Worm (Caenorhabditis elegans): ENCODE measurements around the gene mod-1.

mod-1 gene

DNA sequence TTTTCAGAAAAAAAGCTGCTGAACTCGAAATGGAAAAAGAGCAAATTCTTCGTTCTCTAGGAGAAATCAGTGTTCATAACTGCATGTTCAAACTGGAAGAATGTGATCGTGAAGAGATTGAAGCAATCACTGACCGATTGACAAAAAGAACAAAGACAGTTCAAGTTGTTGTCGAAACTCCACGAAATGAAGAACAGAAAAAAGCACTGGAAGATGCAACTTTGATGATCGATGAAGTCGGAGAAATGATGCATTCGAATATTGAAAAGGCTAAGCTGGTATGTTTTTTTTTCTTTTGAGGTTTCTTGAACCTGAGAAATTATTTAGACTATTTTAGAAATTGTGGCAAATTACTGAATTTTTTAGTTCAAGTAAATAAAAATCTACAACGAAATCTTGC, 24.6 kb upstream of the mod-1 start:
- TF ChIP-seq aha-1 (tag): peak; percentile 56
- TF ChIP-seq F37D6.2 (tag; optimal IDR thresholded peaks at IDR 0.05): no peak
- TF ChIP-seq madf-9 (GFP tag; conservative IDR thresholded peaks at IDR 0.05): 0 out of 2 replicates have a peak, but pooled peaks have one; percentile 5

DNA sequence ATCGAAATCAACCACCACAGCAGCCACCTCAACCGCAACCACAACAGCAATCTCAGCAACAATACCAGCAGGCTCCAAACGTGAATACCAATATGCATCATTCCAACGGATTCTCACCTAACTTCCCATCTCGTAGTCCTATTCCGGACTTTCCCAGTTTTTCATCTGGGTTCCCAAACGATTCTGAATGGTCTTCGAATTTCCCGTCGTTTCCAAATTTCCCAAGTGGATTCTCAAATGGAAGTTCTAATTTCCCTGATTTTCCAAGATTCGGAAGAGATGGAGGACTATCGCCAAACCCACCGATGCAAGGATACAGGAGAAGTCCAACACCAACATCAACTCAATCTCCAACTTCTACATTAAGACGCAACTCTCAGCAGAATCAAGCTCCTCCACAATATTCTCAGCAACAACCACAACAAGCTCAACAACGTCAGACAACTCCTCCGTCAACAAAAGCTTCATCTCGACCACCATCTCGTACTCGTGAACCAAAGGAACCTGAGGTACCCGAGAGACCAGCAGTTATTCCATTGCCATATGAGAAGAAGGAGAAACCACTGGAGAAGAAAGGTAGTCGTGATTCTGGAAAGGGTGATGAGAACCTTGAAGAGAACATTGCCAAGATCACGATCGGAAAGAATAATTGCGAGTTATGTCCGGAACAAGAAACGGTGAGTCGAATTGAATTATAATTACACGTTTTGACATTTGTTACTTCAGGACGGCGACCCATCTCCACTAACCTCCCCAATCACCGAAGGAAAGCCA, 23.8 kb upstream of the mod-1 start:
- TF ChIP-seq sdz-12 (GFP tag; optimal IDR thresholded peaks at IDR 0.05) (no peak), set-16 (GFP tag; IDR thresholded peaks at IDR 0.05) (no peak), F37D6.2 (tag; optimal IDR thresholded peaks at IDR 0.05) (no peak), pha-4 (GFP tag; IDR thresholded peaks at IDR 0.05) (0 out of 2 replicates have a peak, but pooled peaks have one; percentile 25), pha-4 (tag; optimal IDR thresholded peaks at IDR 0.05) (no peak), nhr-6 (tag; optimal IDR thresholded peaks at IDR 0.05) (no peak), snpc-1.2 (GFP tag; IDR thresholded peaks at IDR 0.05) (0 out of 2 replicates have a peak, but pooled peaks have one; percentile 16), aha-1 (tag) (peak; percentile 24), daf-12 (tag; optimal IDR thresholded peaks at IDR 0.05) (no peak)

DNA sequence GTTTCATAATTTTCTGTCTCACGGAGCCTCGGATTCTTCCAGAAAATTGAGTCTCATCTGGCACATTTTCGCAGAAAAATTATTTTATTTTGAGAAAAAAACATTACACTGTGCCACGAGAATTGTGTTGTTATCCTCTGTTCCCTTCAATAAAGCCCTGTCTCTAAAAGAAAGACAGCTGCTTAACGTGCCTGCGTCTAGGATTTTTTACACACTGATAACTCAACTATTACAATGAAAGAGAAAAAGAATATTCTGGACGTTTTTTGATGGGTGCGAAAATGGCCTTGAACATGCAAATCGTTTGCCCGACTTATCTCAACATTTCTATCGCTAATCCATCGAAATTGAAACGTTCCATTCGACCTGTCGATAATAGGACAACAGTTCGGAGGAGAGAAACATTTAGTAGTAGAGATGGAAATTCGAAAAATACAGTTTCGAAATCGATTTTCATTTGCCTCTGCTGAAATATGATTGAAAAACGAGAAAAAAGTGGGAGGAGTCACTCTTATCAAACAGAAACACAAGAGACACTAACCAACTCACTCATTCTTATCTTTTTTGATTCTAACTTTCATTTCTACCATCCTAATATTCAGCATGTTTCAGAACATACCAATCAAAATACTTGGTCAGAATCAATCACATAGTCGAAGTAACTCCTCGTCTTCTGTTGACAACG, 23.1 kb upstream of the mod-1 start:
- no peak for TF ChIP-seq ces-1 (GFP tag; optimal IDR thresholded peaks at IDR 0.05)
- TF ChIP-seq lsy-2 (tag; optimal IDR thresholded peaks at IDR 0.05): peak in 1 of 2 experiments; percentile 32
- peak; percentile 22 for TF ChIP-seq hlh-30 (tag; optimal IDR thresholded peaks at IDR 0.05; ENCODE audit: insufficient read depth)
- TF ChIP-seq dve-1 (tag; optimal IDR thresholded peaks at IDR 0.05; ENCODE audit: insufficient read depth): peak; percentile 26
- 0 out of 2 replicates have a peak, but pooled peaks have one; percentile 34 for TF ChIP-seq Y48G9A.11 (GFP tag; IDR thresholded peaks at IDR 0.05)
- TF ChIP-seq mdl-1 (tag; optimal IDR thresholded peaks at IDR 0.05): peak in 1 of 2 experiments; percentile 16
- no peak for TF ChIP-seq vab-7 (GFP tag; IDR thresholded peaks at IDR 0.05)
- no peak for TF ChIP-seq egl-27 (tag; optimal IDR thresholded peaks at IDR 0.05)
- no peak for TF ChIP-seq fos-1 (tag; optimal IDR thresholded peaks at IDR 0.05)
- TF ChIP-seq ceh-44 (GFP tag; IDR thresholded peaks at IDR 0.05): no peak
- TF ChIP-seq R02D3.7 (tag; optimal IDR thresholded peaks at IDR 0.05): no peak
- no peak for TF ChIP-seq nhr-41 (GFP tag; IDR thresholded peaks at IDR 0.05)
- peak; percentile 10 for TF ChIP-seq nhr-28 (tag; optimal IDR thresholded peaks at IDR 0.05)
- no peak for TF ChIP-seq saeg-2 (GFP tag; IDR thresholded peaks at IDR 0.05)
- TF ChIP-seq ceh-20 (GFP tag; IDR thresholded peaks at IDR 0.05): no peak
- no peak for TF ChIP-seq nhr-10 (tag; optimal IDR thresholded peaks at IDR 0.05)
- peak; percentile 33 for TF ChIP-seq nhr-11 (tag; optimal IDR thresholded peaks at IDR 0.05)
- no peak for TF ChIP-seq egl-43 (GFP tag; IDR thresholded peaks at IDR 0.05)
- TF ChIP-seq Y5F2A.4 (GFP tag; optimal IDR thresholded peaks at IDR 0.05): no peak
- TF ChIP-seq unc-62 (GFP tag; optimal IDR thresholded peaks at IDR 0.05 in 1 of 2): peak in 1 of 2 experiments; percentile 96
- no peak for TF ChIP-seq unc-62 (tag; optimal IDR thresholded peaks at IDR 0.05)
- peak; percentile 81 for TF ChIP-seq pqm-1 (tag; optimal IDR thresholded peaks at IDR 0.05)
- TF ChIP-seq mep-1 (tag; optimal IDR thresholded peaks at IDR 0.05): peak; percentile 6
- no peak for TF ChIP-seq unc-39 (tag; optimal IDR thresholded peaks at IDR 0.05)
- TF ChIP-seq mxl-3 (GFP tag; optimal IDR thresholded peaks at IDR 0.05): peak; percentile 23
- TF ChIP-seq F44E2.7 (GFP tag; IDR thresholded peaks at IDR 0.05): no peak
- no peak for TF ChIP-seq daf-19 (GFP tag; conservative IDR thresholded peaks at IDR 0.05)
- no peak for TF ChIP-seq sdz-12 (GFP tag; optimal IDR thresholded peaks at IDR 0.05)
- no peak for TF ChIP-seq jun-1 (tag; optimal IDR thresholded peaks at IDR 0.05)
- no peak for TF ChIP-seq duxl-1 (tag; optimal IDR thresholded peaks at IDR 0.05; ENCODE audit: poor library complexity)
- no peak for TF ChIP-seq zip-11 (GFP tag; IDR thresholded peaks at IDR 0.05)
- TF ChIP-seq daf-16 (GFP tag; optimal IDR thresholded peaks at IDR 0.05): peak in 1 of 2 experiments; percentile 83
- peak; percentile 24 for TF ChIP-seq daf-16 (tag; optimal IDR thresholded peaks at IDR 0.05)
- no peak for TF ChIP-seq ceh-82 (tag; optimal IDR thresholded peaks at IDR 0.05)
- TF ChIP-seq D1046.2 (GFP tag; IDR thresholded peaks at IDR 0.05): no peak
- TF ChIP-seq ztf-11 (tag; optimal IDR thresholded peaks at IDR 0.05): no peak
- no peak for TF ChIP-seq lin-15B (tag; optimal IDR thresholded peaks at IDR 0.05)
